Fruit fly (Drosophila melanogaster): Measurements from ENCODE around the gene Gbeta5.

The Gbeta5 gene

dm6 chrX:8143537-8143936 is 8.5 kb downstream of the Gbeta5 start, which contains the start of gene CG17982:
TSS of gene CG17982 (minus strand) at chrX:8143835.
- no peak for TF ChIP-seq Blimp-1 (GFP tag; optimal IDR thresholded peaks at IDR 0.05)
- TF ChIP-seq pdm3 (GFP tag; optimal IDR thresholded peaks at IDR 0.05): peak; percentile 94
- peak; percentile 89 for TF ChIP-seq Ets21C (GFP tag; optimal IDR thresholded peaks at IDR 0.05)
- peak; percentile 77 to 80 for TF ChIP-seq salr (GFP tag; optimal IDR thresholded peaks at IDR 0.05)
- peak; percentile 81 for TF ChIP-seq Gug (GFP tag; IDR thresholded peaks at IDR 0.05)
- peak; percentile 77 for TF ChIP-seq Sox15 (GFP tag; optimal IDR thresholded peaks at IDR 0.05)
- no peak for TF ChIP-seq svp (GFP tag)
- peak; percentile 69 for TF ChIP-seq CG11294 (GFP tag; IDR thresholded peaks at IDR 0.05)
- peak; percentile 24 for TF ChIP-seq Hr38 (GFP tag; optimal IDR thresholded peaks at IDR 0.05)
- peak; percentile 95 for TF ChIP-seq Met (GFP tag; optimal IDR thresholded peaks at IDR 0.05)
- peak; percentile 90 for TF ChIP-seq CG10631 (GFP tag; optimal IDR thresholded peaks at IDR 0.05)
- peak; percentile 94 for TF ChIP-seq Eip75B (GFP tag; optimal IDR thresholded peaks at IDR 0.05)
- TF ChIP-seq Sox102F (GFP tag; optimal IDR thresholded peaks at IDR 0.05): peak; percentile 95
- peak; percentile 82 for TF ChIP-seq CG1621 (tag; optimal IDR thresholded peaks at IDR 0.05)
- peak; percentile 91 for TF ChIP-seq acj6 (GFP tag; optimal IDR thresholded peaks at IDR 0.05)
- no peak for TF ChIP-seq CG9139 (GFP tag; optimal IDR thresholded peaks at IDR 0.05)
- TF ChIP-seq CG3919 (GFP tag; optimal IDR thresholded peaks at IDR 0.05): peak; percentile 94
- TF ChIP-seq Eip78C (GFP tag): peak; percentile 96
- peak; percentile 87 for TF ChIP-seq CG3032 (tag; optimal IDR thresholded peaks at IDR 0.05)
- peak; percentile 97 for TF ChIP-seq CG15336 (GFP tag; IDR thresholded peaks at IDR 0.05)
- peak; percentile 94 for TF ChIP-seq topi (GFP tag; optimal IDR thresholded peaks at IDR 0.05)
- peak; percentile 92 for TF ChIP-seq CG6276 (GFP tag; optimal IDR thresholded peaks at IDR 0.05)
- TF ChIP-seq CG6792 (GFP tag; optimal IDR thresholded peaks at IDR 0.05): peak; percentile 89
- TF ChIP-seq CG10669 (GFP tag; optimal IDR thresholded peaks at IDR 0.05): peak; percentile 91
- peak; percentile 92 for TF ChIP-seq CG7368 (GFP tag; optimal IDR thresholded peaks at IDR 0.05)
- peak; percentile 93 for TF ChIP-seq Hr39 (GFP tag; optimal IDR thresholded peaks at IDR 0.05)
- TF ChIP-seq Ets96B (tag; optimal IDR thresholded peaks at IDR 0.05): peak; percentile 90
- peak; percentile 66 for TF ChIP-seq fkh (GFP tag; optimal IDR thresholded peaks at IDR 0.05)
- TF ChIP-seq CG8632 (GFP tag; optimal IDR thresholded peaks at IDR 0.05): peak; percentile 90
- peak; percentile 76 for TF ChIP-seq CG6854 (GFP tag; optimal IDR thresholded peaks at IDR 0.05)
- peak; percentile 90 for TF ChIP-seq OdsH (GFP tag; optimal IDR thresholded peaks at IDR 0.05)
- TF ChIP-seq CG11762 (GFP tag; optimal IDR thresholded peaks at IDR 0.05; ENCODE audit: insufficient read depth): peak; percentile 77
- TF ChIP-seq dsx (GFP tag; optimal IDR thresholded peaks at IDR 0.05; ENCODE audit: poor library complexity, severe bottlenecking): peak; percentile 85
- TF ChIP-seq CG11902 (GFP tag; optimal IDR thresholded peaks at IDR 0.05): peak; percentile 72
- TF ChIP-seq CG34406 (GFP tag; optimal IDR thresholded peaks at IDR 0.05): peak; percentile 91
- peak; percentile 93 for TF ChIP-seq CG6163 (GFP tag; IDR thresholded peaks at IDR 0.05)
- peak; percentile 93 for TF ChIP-seq net (GFP tag; optimal IDR thresholded peaks at IDR 0.05)
- TF ChIP-seq CG8319 (GFP tag; optimal IDR thresholded peaks at IDR 0.05): peak; percentile 81
- no peak for TF ChIP-seq spab (GFP tag; optimal IDR thresholded peaks at IDR 0.05)
- peak; percentile 96 for TF ChIP-seq esn (GFP tag; optimal IDR thresholded peaks at IDR 0.05)
- peak; percentile 74 for TF ChIP-seq fd59A (GFP tag; optimal IDR thresholded peaks at IDR 0.05)
- peak; percentile 92 for TF ChIP-seq cyc (GFP tag; optimal IDR thresholded peaks at IDR 0.05)
- peak in 1 of 2 experiments; percentile 88 for TF ChIP-seq ss (GFP tag; optimal IDR thresholded peaks at IDR 0.05)
- peak; percentile 90 for TF ChIP-seq eg (GFP tag; IDR thresholded peaks at IDR 0.05)
- peak; percentile 94 for TF ChIP-seq lz (GFP tag; optimal IDR thresholded peaks at IDR 0.05)
- TF ChIP-seq dac (GFP tag; optimal IDR thresholded peaks at IDR 0.05): peak; percentile 80
- peak; percentile 90 for TF ChIP-seq Eip93F (GFP tag; optimal IDR thresholded peaks at IDR 0.05)
- peak; percentile 68 for TF ChIP-seq fd85E (GFP tag; optimal IDR thresholded peaks at IDR 0.05)
- peak; percentile 86 for TF ChIP-seq Lpt (GFP tag; optimal IDR thresholded peaks at IDR 0.05)
- peak; percentile 92 for TF ChIP-seq Hr4 (GFP tag; optimal IDR thresholded peaks at IDR 0.05)
- TF ChIP-seq CG4318 (GFP tag; optimal IDR thresholded peaks at IDR 0.05): no peak
- peak; percentile 94 for TF ChIP-seq CG31627 (GFP tag; optimal IDR thresholded peaks at IDR 0.05)
